Worm (Caenorhabditis elegans) whole organism, L3 larva: ENCODE results near the gene F52G3.1.

Source experiments
- ZK546.5 ChIP-seq: sonication (generic microtip); optimal IDR thresholded peaks from 2 replicates; lab custom pipeline; 2017; ENCODE audit warnings: missing biosample characterization, missing genetic modification characterization
- aly-2 ChIP-seq: fragments of 150-350 bp; optimal IDR thresholded peaks from 2 replicates; lab custom pipeline; 2014; ENCODE audit warnings: missing biosample characterization, missing genetic modification characterization
- ama-1 ChIP-seq: fragments of 150-350 bp; optimal IDR thresholded peaks from 2 replicates; lab custom pipeline; 2018
- egl-27 ChIP-seq: sonication (generic microtip); optimal IDR thresholded peaks from 4 replicates; lab custom pipeline; 2017; ENCODE audit warnings: missing biosample characterization, missing genetic modification reagents, missing genetic modification characterization
- elt-3 ChIP-seq, 3 experiments: fragments of 150-350 bp in 1 of 3; sonication (generic microtip) in 2 of 3; optimal IDR thresholded peaks; 2 replicates in 2 of 3; 4 replicates in 1 of 3; lab custom pipeline; 2014 to 2017; ENCODE audit warnings: missing biosample characterization in 3 of 3, missing genetic modification characterization in 3 of 3
- fos-1 ChIP-seq: fragments of 150-350 bp; optimal IDR thresholded peaks from 2 replicates; lab custom pipeline; 2014; ENCODE audit warnings: missing biosample characterization, missing genetic modification characterization
- mdl-1 ChIP-seq: fragments of 150-350 bp; optimal IDR thresholded peaks from 2 replicates; lab custom pipeline; 2014; ENCODE audit warnings: missing biosample characterization, missing genetic modification characterization
- nhr-23 ChIP-seq: fragments of 150-350 bp; optimal IDR thresholded peaks from 2 replicates; lab custom pipeline; 2014; ENCODE audit warnings: missing biosample characterization, missing genetic modification reagents, missing genetic modification characterization
- nhr-28 ChIP-seq: fragments of 150-350 bp; optimal IDR thresholded peaks from 2 replicates; lab custom pipeline; 2014; ENCODE audit warnings: missing biosample characterization, missing genetic modification characterization
- nhr-76 ChIP-seq: fragments of 150-350 bp; sonication (generic microtip); optimal IDR thresholded peaks from 5 replicates; lab custom pipeline; 2014; ENCODE audit warnings: missing biosample characterization, missing genetic modification characterization
- nhr-77 ChIP-seq: fragments of 150-350 bp; optimal IDR thresholded peaks from 2 replicates; lab custom pipeline; 2014; ENCODE audit warnings: missing biosample characterization, missing genetic modification characterization
- pqm-1 ChIP-seq: fragments of 150-350 bp; optimal IDR thresholded peaks from 2 replicates; lab custom pipeline; 2017; ENCODE audit warnings: missing biosample characterization, missing genetic modification characterization, inconsistent platforms
- tbx-2 ChIP-seq: sonication (generic microtip); optimal IDR thresholded peaks from 2 replicates; lab custom pipeline; 2016; ENCODE audit warnings: mild to moderate bottlenecking, missing genetic modification characterization, missing compliant biosample characterization
- ztf-11 ChIP-seq: fragments of 150-350 bp; optimal IDR thresholded peaks from 2 replicates; lab custom pipeline; 2014; ENCODE audit warnings: missing biosample characterization, missing genetic modification characterization

DNA sequence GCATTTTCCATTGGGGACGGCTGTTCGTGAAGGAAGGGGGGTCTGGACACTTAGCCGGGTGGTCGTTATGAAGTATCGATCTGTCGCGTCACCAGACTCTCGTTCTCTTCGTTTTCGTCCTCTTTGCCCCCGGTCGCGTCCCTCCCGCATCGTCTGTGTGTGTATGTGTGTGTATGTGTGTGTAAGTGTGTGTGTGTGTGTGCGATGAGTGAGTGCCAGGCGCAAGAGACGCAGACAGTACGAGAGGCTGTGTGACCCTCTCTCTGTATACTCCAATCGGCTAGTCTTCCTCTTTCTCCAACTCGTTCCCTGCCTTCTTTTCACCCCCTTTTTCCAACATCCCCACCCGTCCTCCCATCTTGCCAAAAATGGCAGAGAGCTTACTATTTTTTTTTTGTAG lies 2.3 kb upstream of the F52G3.1 start:
- peak; percentile 64 for TF ChIP-seq ama-1 (lab: Kevin White, UChicago)
- TF ChIP-seq pqm-1 = peak; percentile 68
- TF ChIP-seq mdl-1 (tag; lab: Kevin White, UChicago) = peak; percentile 59
- peak; percentile 86 for TF ChIP-seq nhr-23 (tag; lab: Kevin White, UChicago)
- TF ChIP-seq ztf-11 (tag; lab: Kevin White, UChicago) = no peak
- peak; percentile 39 for TF ChIP-seq nhr-76 (tag; lab: Kevin White, UChicago)
- TF ChIP-seq tbx-2 (tag; lab: Kevin White, UChicago) = peak; percentile 51
- no peak for TF ChIP-seq aly-2 (tag; lab: Kevin White, UChicago)
- TF ChIP-seq ZK546.5 (tag; lab: Kevin White, UChicago) = no peak
- TF ChIP-seq elt-3 (tag; optimal IDR thresholded peaks at IDR 0.05; lab: Kevin White, UChicago) = no peak
- peak; percentile 37 for TF ChIP-seq egl-27 (tag; lab: Kevin White, UChicago)
- no peak for TF ChIP-seq fos-1
- no peak for TF ChIP-seq nhr-77 (tag; lab: Kevin White, UChicago)
- TF ChIP-seq nhr-28 (tag; lab: Kevin White, UChicago) = no peak
